Worm (Caenorhabditis elegans) whole organism, L4/young adult: ENCODE measurements around the gene snt-2.

Experiments
- W03F9.2 ChIP-seq: fragments of 150-350 bp; optimal IDR thresholded peaks from 2 replicates; lab custom pipeline; 2014; ENCODE audit warnings: missing biosample characterization, missing genetic modification characterization
- dao-5 ChIP-seq: sonication (generic microtip); optimal IDR thresholded peaks from 2 replicates; lab custom pipeline; 2016; ENCODE audit warnings: missing genotype, missing genetic modification characterization, moderate library complexity, missing compliant biosample characterization
- him-1 ChIP-seq: sonication (generic microtip); optimal IDR thresholded peaks from 2 replicates; lab custom pipeline; 2016; ENCODE audit warnings: missing genotype, missing genetic modification reagents, missing genetic modification characterization, missing compliant biosample characterization

Gene snt-2

ce11 chrIII:793595-793994, at the start of gene snt-2:
Gene snt-2 (minus strand): TSS chrIII:793733.
- peak; percentile 35 for TF ChIP-seq him-1 (tag; lab: Kevin White, UChicago)
- peak; percentile 42 for TF ChIP-seq W03F9.2
- TF ChIP-seq dao-5 (tag; lab: Kevin White, UChicago) = no peak

- TF ChIP-seq dao-5 (tag; lab: Kevin White, UChicago) (no peak), W03F9.2 (no peak), him-1 (tag; lab: Kevin White, UChicago) (no peak)
Measured at ce11 chrIII:842630-843029, 49.1 kb upstream of the snt-2 start, which contains the start of gene far-8. Gene far-8 (plus strand): TSS chrIII:842930.

- TF ChIP-seq W03F9.2 (no peak), him-1 (tag; lab: Kevin White, UChicago) (no peak), dao-5 (tag; lab: Kevin White, UChicago) (no peak)
Measured at ce11 chrIII:841177-841576, 47.6 kb upstream of the snt-2 start, which contains the start of gene K02F3.9. Gene K02F3.9 (minus strand): TSS chrIII:841366.

- TF ChIP-seq him-1 (tag; lab: Kevin White, UChicago) (no peak), W03F9.2 (no peak), dao-5 (tag; lab: Kevin White, UChicago) (no peak)
Measured at ce11 chrIII:839491-839890, 46.0 kb upstream of the snt-2 start, which contains the start of gene dos-3. Gene dos-3 (minus strand): TSS chrIII:839591.

ce11 chrIII:835713-836278, 42.3 kb upstream of the snt-2 start:
- TF ChIP-seq dao-5 (tag; lab: Kevin White, UChicago) = peak; percentile 60
- peak; percentile 81 for TF ChIP-seq him-1 (tag; lab: Kevin White, UChicago)
- peak; percentile 1 for TF ChIP-seq W03F9.2

ce11 chrIII:835208-835607, 41.7 kb upstream of the snt-2 start:
- TF ChIP-seq W03F9.2 (no peak), dao-5 (tag; lab: Kevin White, UChicago) (no peak), him-1 (tag; lab: Kevin White, UChicago) (no peak)

ce11 chrIII:834443-834815, 40.9 kb upstream of the snt-2 start:
- TF ChIP-seq dao-5 (tag; lab: Kevin White, UChicago) (no peak), W03F9.2 (no peak), him-1 (tag; lab: Kevin White, UChicago) (no peak)

ce11 chrIII:833711-834442, 40.3 kb upstream of the snt-2 start:
- TF ChIP-seq dao-5 (tag; lab: Kevin White, UChicago) (no peak), him-1 (tag; lab: Kevin White, UChicago) (peak; percentile 31), W03F9.2 (peak; percentile 78)

ce11 chrIII:832855-833504, 39.4 kb upstream of the snt-2 start, which contains the start of gene zip-2:
Gene zip-2 (plus strand): TSS chrIII:832982.
- TF ChIP-seq dao-5 (tag; lab: Kevin White, UChicago) = no peak
- TF ChIP-seq W03F9.2 = no peak
- TF ChIP-seq him-1 (tag; lab: Kevin White, UChicago) = no peak

- TF ChIP-seq W03F9.2 = no peak
- no peak for TF ChIP-seq him-1 (tag; lab: Kevin White, UChicago)
- TF ChIP-seq dao-5 (tag; lab: Kevin White, UChicago) = no peak
Measured at ce11 chrIII:831961-832360, 38.4 kb upstream of the snt-2 start, which contains the start of gene ceeh-1. Gene ceeh-1 (minus strand): TSS chrIII:832277.

ce11 chrIII:825256-825655, 31.7 kb upstream of the snt-2 start:
- TF ChIP-seq him-1 (tag; lab: Kevin White, UChicago) (no peak), dao-5 (tag; lab: Kevin White, UChicago) (no peak), W03F9.2 (no peak)

ce11 chrIII:822546-823272, 29.2 kb upstream of the snt-2 start, which contains the start of gene clec-149:
Gene clec-149 (plus strand): TSS chrIII:823222.
- no peak for TF ChIP-seq dao-5 (tag; lab: Kevin White, UChicago)

- no peak for TF ChIP-seq him-1 (tag; lab: Kevin White, UChicago)
- no peak for TF ChIP-seq dao-5 (tag; lab: Kevin White, UChicago)
- TF ChIP-seq W03F9.2 = no peak
Measured at ce11 chrIII:819313-819712, 25.8 kb upstream of the snt-2 start.
